Worm (Caenorhabditis elegans): ENCODE results near the gene dph-5.

ce11 chrII:11351599-11351998 is 1.6 kb downstream of the dph-5 start, which contains the start of gene clh-2:
- TF ChIP-seq F13H6.1 (tag; optimal IDR thresholded peaks at IDR 0.05) (no peak), lin-39 (tag; optimal IDR thresholded peaks at IDR 0.05) (no peak), aly-2 (tag; optimal IDR thresholded peaks at IDR 0.05) (no peak), nhr-25 (tag; optimal IDR thresholded peaks at IDR 0.05) (no peak), elt-3 (tag; optimal IDR thresholded peaks at IDR 0.05) (no peak)
